Worm (Caenorhabditis elegans) whole organism, early embryonic: Measurements from ENCODE around the gene Y50D4C.5.

Source experiments
- B0310.2 ChIP-seq: sonication (generic microtip); optimal IDR thresholded peaks from 2 replicates; lab custom pipeline; 2016; ENCODE audit warnings: mild to moderate bottlenecking, missing genetic modification characterization, missing compliant biosample characterization
- F13C5.2 ChIP-seq: sonication (generic microtip); optimal IDR thresholded peaks from 2 replicates; lab custom pipeline; 2017; ENCODE audit warnings: mild to moderate bottlenecking, missing genetic modification characterization, inconsistent platforms, missing compliant biosample characterization
- aly-1 ChIP-seq: sonication (generic microtip); optimal IDR thresholded peaks from 2 replicates; lab custom pipeline; 2016; ENCODE audit warnings: missing genetic modification characterization, missing compliant biosample characterization
- ama-1 ChIP-seq: fragments of 150-350 bp; optimal IDR thresholded peaks from 2 replicates; lab custom pipeline; 2014
- ceh-13 ChIP-seq: fragments of 200-800 bp; sonication (Bioruptor generic); optimal IDR thresholded peaks from 2 replicates; lab custom pipeline; 2018; ENCODE audit warnings: mild to moderate bottlenecking, missing genetic modification characterization, missing compliant biosample characterization
- ceh-36 ChIP-seq: sonication (generic microtip); optimal IDR thresholded peaks from 2 replicates; lab custom pipeline; 2016; ENCODE audit warnings: missing genetic modification characterization, inconsistent platforms, missing compliant biosample characterization
- flt-1 ChIP-seq: fragments of 200-800 bp; sonication (Bioruptor generic); IDR thresholded peaks from 2 replicates; pipeline ENCODE4 v1.3.6; 2022; ENCODE audit warnings: missing genetic modification characterization, missing compliant biosample characterization
- hmbx-1 ChIP-seq: sonication (generic microtip); optimal IDR thresholded peaks from 2 replicates; lab custom pipeline; 2016; ENCODE audit warnings: mild to moderate bottlenecking, missing genetic modification characterization, missing compliant biosample characterization
- hmg-4 ChIP-seq: fragments of 200-800 bp; sonication (Bioruptor generic); optimal IDR thresholded peaks from 2 replicates; lab custom pipeline; 2018; ENCODE audit warnings: mild to moderate bottlenecking, missing genetic modification characterization, missing compliant biosample characterization
- hnd-1 ChIP-seq: sonication (generic microtip); optimal IDR thresholded peaks from 2 replicates; lab custom pipeline; 2016; ENCODE audit warnings: missing genetic modification characterization, missing compliant biosample characterization
- scrt-1 ChIP-seq: fragments of 200-800 bp; sonication (Bioruptor generic); IDR thresholded peaks from 2 replicates; pipeline ENCODE4 v1.3.6; 2022; ENCODE audit warnings: missing genetic modification characterization, missing compliant biosample characterization
- sea-1 ChIP-seq: fragments of 200-800 bp; sonication (Bioruptor generic); conservative IDR thresholded peaks from 2 replicates; pipeline ENCODE4 v1.3.6; 2022; ENCODE audit warnings: missing genetic modification characterization, missing compliant biosample characterization
- tbx-37 ChIP-seq: fragments of 200-800 bp; sonication (Bioruptor generic); conservative IDR thresholded peaks from 2 replicates; pipeline ENCODE4 v1.3.6; 2022; ENCODE audit warnings: missing genetic modification reagents, missing genetic modification characterization, missing compliant biosample characterization
- tra-4 ChIP-seq: sonication (generic microtip); optimal IDR thresholded peaks from 2 replicates; lab custom pipeline; 2017; ENCODE audit warnings: missing genetic modification characterization, missing compliant biosample characterization

ce11 chrV:949760-950159, 53.8 kb downstream of the Y50D4C.5 start, which contains the start of gene Y50D4C.6:
- no peak for TF ChIP-seq ama-1 (lab: Kevin White, UChicago)
- no peak for TF ChIP-seq hnd-1
- no peak for TF ChIP-seq hmg-4 (GFP tag; lab: Kevin White, UChicago)
- TF ChIP-seq tra-4 (tag; lab: Kevin White, UChicago), result no peak
- no peak for TF ChIP-seq sea-1 (GFP tag; lab: Robert Waterston, UW)
- no peak for TF ChIP-seq ceh-36 (tag; lab: Kevin White, UChicago)
- TF ChIP-seq flt-1, result no peak
- no peak for TF ChIP-seq scrt-1
- TF ChIP-seq hmbx-1 (tag; lab: Kevin White, UChicago), result no peak
- TF ChIP-seq tbx-37 (GFP tag; lab: Robert Waterston, UW), result no peak
- no peak for TF ChIP-seq B0310.2
- TF ChIP-seq ceh-13 (GFP tag; lab: Kevin White, UChicago), result no peak
- TF ChIP-seq aly-1, result no peak
- TF ChIP-seq F13C5.2 (tag; lab: Kevin White, UChicago), result no peak
